Worm (Caenorhabditis elegans) whole organism, late embryonic: ENCODE data around the gene F54D5.17.

Experiments used
- ama-1 ChIP-seq: fragments of 150-350 bp; optimal IDR thresholded peaks from 2 replicates; lab custom pipeline; 2014
- ceh-19 ChIP-seq: fragments of 200-800 bp; sonication (Bioruptor generic); optimal IDR thresholded peaks from 2 replicates; lab custom pipeline; 2018; ENCODE audit warnings: mild to moderate bottlenecking, missing genetic modification characterization, missing compliant biosample characterization
- fax-1 ChIP-seq: sonication (generic microtip); optimal IDR thresholded peaks from 2 replicates; lab custom pipeline; 2016; ENCODE audit warnings: missing genotype, missing genetic modification characterization, missing compliant biosample characterization
- fkh-10 ChIP-seq: fragments of 150-350 bp; optimal IDR thresholded peaks from 2 replicates; lab custom pipeline; 2014; ENCODE audit warnings: missing biosample characterization, missing genetic modification reagents, missing genetic modification characterization
- hlh-30 ChIP-seq: sonication (generic microtip); optimal IDR thresholded peaks from 2 replicates; lab custom pipeline; 2017; ENCODE audit warnings: antibody characterized with exemption, missing genetic modification characterization, missing compliant biosample characterization; ENCODE audit not compliant: insufficient read depth
- nfya-1 ChIP-seq: sonication (generic microtip); optimal IDR thresholded peaks from 2 replicates; lab custom pipeline; 2017; ENCODE audit warnings: missing genetic modification characterization, mild to moderate bottlenecking, missing compliant biosample characterization, antibody characterized with exemption, moderate library complexity
- pha-4 ChIP-seq: fragments of 150-350 bp; optimal IDR thresholded peaks from 2 replicates; lab custom pipeline; 2018; ENCODE audit warnings: missing biosample characterization, missing genetic modification reagents, missing genetic modification characterization
- pros-1 ChIP-seq: fragments of 150-350 bp; optimal IDR thresholded peaks from 2 replicates; lab custom pipeline; 2014; ENCODE audit warnings: missing biosample characterization, missing genetic modification reagents, missing genetic modification characterization
- tbx-2 ChIP-seq: sonication (generic microtip); optimal IDR thresholded peaks from 2 replicates; lab custom pipeline; 2016; ENCODE audit warnings: missing genetic modification characterization, missing compliant biosample characterization

DNA sequence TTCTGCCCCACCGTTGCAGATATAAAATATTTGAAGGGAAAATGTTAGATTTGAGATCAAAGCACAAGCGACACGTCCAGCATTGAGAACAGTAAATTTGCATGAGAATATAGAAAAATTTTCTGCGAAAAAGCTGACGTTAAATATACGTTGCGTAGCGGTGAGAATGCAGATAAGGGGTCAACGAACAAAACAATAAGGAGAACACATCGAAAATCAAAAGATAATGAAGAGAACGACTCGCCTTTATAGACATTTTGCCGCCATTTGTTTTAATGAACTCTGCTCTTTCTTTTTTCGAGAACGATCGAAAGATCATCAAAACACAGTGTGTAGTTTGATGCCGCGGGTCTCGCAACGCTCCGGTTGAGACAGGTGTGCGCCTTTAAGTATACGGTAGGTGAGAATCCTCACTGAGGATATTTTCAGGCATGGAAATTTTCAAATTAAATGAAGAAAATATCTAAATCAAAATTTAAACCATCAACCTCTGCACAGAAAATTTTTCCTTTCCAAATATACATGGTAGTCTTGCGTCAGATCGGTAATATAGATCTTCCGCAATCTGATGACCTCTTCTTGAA is 39.8 kb downstream of the F54D5.17 start:
- no peak for TF ChIP-seq tbx-2
- TF ChIP-seq fkh-10 (GFP tag; lab: Kevin White, UChicago), result no peak
- no peak for TF ChIP-seq pros-1 (tag; lab: Kevin White, UChicago)
- no peak for TF ChIP-seq pha-4 (tag; lab: Kevin White, UChicago)
- TF ChIP-seq nfya-1, result no peak
- TF ChIP-seq hlh-30, result no peak
- no peak for TF ChIP-seq fax-1
- TF ChIP-seq ceh-19, result no peak
- TF ChIP-seq ama-1 (lab: Kevin White, UChicago), result no peak
